Worm (Caenorhabditis elegans) whole organism, L1 larva: ENCODE measurements around the gene R12C12.6.

Experiments used
- C04F5.9 ChIP-seq: sonication (generic microtip); optimal IDR thresholded peaks from 2 replicates; lab custom pipeline; 2016; ENCODE audit warnings: missing genetic modification characterization, missing compliant biosample characterization
- aha-1 ChIP-seq: fragments of 150-350 bp; optimal IDR thresholded peaks from 2 replicates; lab custom pipeline; 2014; ENCODE audit warnings: missing biosample characterization, missing genetic modification characterization
- elt-2 ChIP-seq: sonication (generic microtip); optimal IDR thresholded peaks from 2 replicates; lab custom pipeline; 2016; ENCODE audit warnings: missing genetic modification characterization, mild to moderate bottlenecking, inconsistent platforms, missing compliant biosample characterization, missing genetic modification reagents
- nhr-28 ChIP-seq: fragments of 150-350 bp; optimal IDR thresholded peaks from 2 replicates; lab custom pipeline; 2014; ENCODE audit warnings: missing biosample characterization, missing genetic modification characterization
- pqm-1 ChIP-seq: sonication (generic microtip); optimal IDR thresholded peaks from 3 replicates; lab custom pipeline; 2017; ENCODE audit warnings: missing biosample characterization, missing genetic modification characterization
- sptf-1 ChIP-seq: fragments of 150-350 bp; optimal IDR thresholded peaks from 2 replicates; lab custom pipeline; 2014; ENCODE audit warnings: missing biosample characterization, missing genetic modification characterization
- unc-86 ChIP-seq: sonication (generic microtip); optimal IDR thresholded peaks from 2 replicates; lab custom pipeline; 2016; ENCODE audit warnings: missing genetic modification characterization, missing compliant biosample characterization
- zag-1 ChIP-seq: fragments of 150-350 bp; optimal IDR thresholded peaks from 2 replicates; lab custom pipeline; 2014; ENCODE audit warnings: missing biosample characterization, missing genetic modification characterization

ce11 chrII:6082620-6083019 lies 35.0 kb upstream of the R12C12.6 start, which contains the start of gene F21H12.3:
- TF ChIP-seq unc-86 (tag; lab: Kevin White, UChicago) (no peak), nhr-28 (tag; lab: Kevin White, UChicago) (no peak), elt-2 (no peak), sptf-1 (tag; lab: Kevin White, UChicago) (no peak), aha-1 (tag; lab: Kevin White, UChicago) (no peak), pqm-1 (tag; lab: Kevin White, UChicago) (no peak), C04F5.9 (no peak), zag-1 (tag; lab: Kevin White, UChicago) (no peak)
